Fruit fly (Drosophila melanogaster): Measurements from ENCODE around the gene PIG-K.

DNA sequence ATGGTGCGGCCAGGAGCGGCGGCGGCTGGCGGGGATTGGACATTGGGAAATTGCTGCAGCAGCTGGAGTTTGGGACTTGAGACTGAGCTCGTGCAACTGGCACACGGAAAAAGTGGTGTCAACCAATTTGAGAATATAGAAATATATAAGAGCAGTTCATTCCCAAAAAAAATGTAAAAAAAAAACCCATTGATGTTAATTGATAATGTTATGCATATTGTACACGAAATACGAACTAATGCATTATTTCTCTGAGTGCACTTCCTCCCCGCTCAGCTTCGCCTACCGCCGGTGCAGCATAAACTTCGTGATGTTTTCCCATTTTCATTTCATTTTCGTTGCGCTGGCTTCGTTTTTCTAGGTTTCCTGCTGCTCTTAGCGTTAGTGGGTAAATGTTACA is 29.5 kb downstream of the PIG-K start:
- TF ChIP-seq gcm2 (GFP tag; optimal IDR thresholded peaks at IDR 0.05) (no peak), CG34376 (GFP tag; optimal IDR thresholded peaks at IDR 0.05) (no peak), CG14441 (GFP tag; IDR thresholded peaks at IDR 0.05) (no peak), NC2β (GFP tag; optimal IDR thresholded peaks at IDR 0.05) (no peak), MESR4 (GFP tag; optimal IDR thresholded peaks at IDR 0.05) (no peak), CG12299 (tag; optimal IDR thresholded peaks at IDR 0.05) (no peak), Asciz (GFP tag; optimal IDR thresholded peaks at IDR 0.05) (no peak), CG3281 (GFP tag; optimal IDR thresholded peaks at IDR 0.05) (no peak), CG11696 (GFP tag; IDR thresholded peaks at IDR 0.05) (no peak), Lhr (GFP tag; optimal IDR thresholded peaks at IDR 0.05) (no peak)
